Worm (Caenorhabditis elegans) whole organism, L1 larva: ENCODE results near the gene F59A1.6.

Experiments
- C34B4.2 ChIP-seq: sonication (generic microtip); optimal IDR thresholded peaks from 2 replicates; lab custom pipeline; 2017; ENCODE audit warnings: mild to moderate bottlenecking, missing genetic modification characterization, missing compliant biosample characterization
- Y116A8C.19 ChIP-seq: sonication (generic microtip); optimal IDR thresholded peaks from 2 replicates; lab custom pipeline; 2016; ENCODE audit warnings: missing compliant biosample characterization, missing genetic modification characterization, borderline replicate concordance
- alr-1 ChIP-seq: fragments of 200-800 bp; sonication (Bioruptor generic); optimal IDR thresholded peaks from 2 replicates; lab custom pipeline; 2018; ENCODE audit warnings: borderline replicate concordance, mild to moderate bottlenecking, missing genetic modification characterization, missing compliant biosample characterization
- aly-2 ChIP-seq: fragments of 150-350 bp; optimal IDR thresholded peaks from 2 replicates; lab custom pipeline; 2014; ENCODE audit warnings: missing biosample characterization, missing genetic modification characterization
- ama-1 ChIP-seq: fragments of 150-350 bp; optimal IDR thresholded peaks from 2 replicates; lab custom pipeline; 2014
- ceh-63 ChIP-seq: fragments of 200-800 bp; sonication (Bioruptor generic); optimal IDR thresholded peaks from 2 replicates; lab custom pipeline; 2018; ENCODE audit warnings: mild to moderate bottlenecking, missing genetic modification characterization, missing compliant biosample characterization
- ces-1 ChIP-seq: fragments of 150-350 bp; optimal IDR thresholded peaks from 2 replicates; lab custom pipeline; 2014; ENCODE audit warnings: missing biosample characterization, missing genetic modification reagents, missing genetic modification characterization
- dsc-1 ChIP-seq: sonication (generic microtip); optimal IDR thresholded peaks from 2 replicates; lab custom pipeline; 2016; ENCODE audit warnings: mild to moderate bottlenecking, missing genetic modification characterization, missing compliant biosample characterization
- efl-1 ChIP-seq, 4 experiments: fragments of 150-350 bp; optimal IDR thresholded peaks in 3 of 4; peaks in 1 of 4; 1 replicate in 1 of 4; 2 replicates in 3 of 4; lab custom pipeline; 2014; ENCODE audit warnings: missing biosample characterization in 2 of 4, missing genetic modification characterization in 2 of 4, missing genetic modification reagents in 2 of 4
- egl-13 ChIP-seq: sonication (generic microtip); optimal IDR thresholded peaks from 2 replicates; lab custom pipeline; 2016; ENCODE audit warnings: missing genotype, missing genetic modification reagents, missing genetic modification characterization, missing compliant biosample characterization
- egl-27 ChIP-seq, 2 experiments: fragments of 150-350 bp in 1 of 2; sonication (generic microtip); optimal IDR thresholded peaks; 3 replicates each; lab custom pipeline; 2017 to 2018; ENCODE audit warnings: missing biosample characterization in 2 of 2, missing genetic modification characterization in 2 of 2, missing genetic modification reagents in 2 of 2
- ets-5 ChIP-seq: fragments of 200-800 bp; sonication (Bioruptor generic); IDR thresholded peaks from 2 replicates; pipeline ENCODE4 v1.3.6; 2022; ENCODE audit warnings: missing genetic modification characterization, missing compliant biosample characterization
- fkh-4 ChIP-seq: sonication (generic microtip); optimal IDR thresholded peaks from 2 replicates; lab custom pipeline; 2016; ENCODE audit warnings: missing compliant biosample characterization, missing genetic modification characterization, borderline replicate concordance
- fos-1 ChIP-seq: fragments of 150-350 bp; optimal IDR thresholded peaks from 2 replicates; lab custom pipeline; 2014; ENCODE audit warnings: missing biosample characterization, missing genetic modification characterization
- lin-13 ChIP-seq: fragments of 150-350 bp; optimal IDR thresholded peaks from 2 replicates; lab custom pipeline; 2014; ENCODE audit warnings: missing biosample characterization, missing genetic modification reagents, missing genetic modification characterization
- lin-14 ChIP-seq: fragments of 200-800 bp; sonication (Bioruptor generic); optimal IDR thresholded peaks from 2 replicates; lab custom pipeline; 2018; ENCODE audit warnings: mild to moderate bottlenecking, missing genetic modification characterization, moderate library complexity, missing compliant biosample characterization
- lin-39 ChIP-seq: fragments of 150-350 bp; optimal IDR thresholded peaks from 2 replicates; lab custom pipeline; 2014; ENCODE audit warnings: missing biosample characterization, missing genetic modification reagents, missing genetic modification characterization
- lsy-2 ChIP-seq, 2 experiments: fragments of 150-350 bp; optimal IDR thresholded peaks; 2 replicates each; lab custom pipeline; 2014; ENCODE audit warnings: missing biosample characterization in 2 of 2, missing genetic modification characterization in 2 of 2
- mab-9 ChIP-seq: fragments of 200-800 bp; sonication (Bioruptor generic); IDR thresholded peaks from 2 replicates; pipeline ENCODE4 v1.3.6; 2022; ENCODE audit warnings: missing genetic modification reagents, missing genetic modification characterization, missing compliant biosample characterization
- mef-2 ChIP-seq: fragments of 150-350 bp; optimal IDR thresholded peaks from 2 replicates; lab custom pipeline; 2014; ENCODE audit warnings: missing biosample characterization, missing genetic modification characterization
- nhr-11 ChIP-seq: fragments of 150-350 bp; optimal IDR thresholded peaks from 2 replicates; lab custom pipeline; 2014; ENCODE audit warnings: missing biosample characterization, missing genetic modification characterization
- nhr-19 ChIP-seq: fragments of 200-800 bp; sonication (Bioruptor generic); conservative IDR thresholded peaks from 2 replicates; pipeline ENCODE4 v1.3.6; 2022; ENCODE audit warnings: missing genetic modification characterization, missing compliant biosample characterization
- nhr-20 ChIP-seq: sonication (generic microtip); optimal IDR thresholded peaks from 2 replicates; lab custom pipeline; 2016; ENCODE audit warnings: mild to moderate bottlenecking, missing genetic modification characterization, missing compliant biosample characterization
- nhr-28 ChIP-seq: fragments of 150-350 bp; optimal IDR thresholded peaks from 2 replicates; lab custom pipeline; 2014; ENCODE audit warnings: missing biosample characterization, missing genetic modification characterization
- nhr-71 ChIP-seq: sonication (generic microtip); optimal IDR thresholded peaks from 2 replicates; lab custom pipeline; 2016; ENCODE audit warnings: mild to moderate bottlenecking, missing genetic modification characterization, moderate library complexity, missing compliant biosample characterization
- nhr-84 ChIP-seq: sonication (generic microtip); optimal IDR thresholded peaks from 2 replicates; lab custom pipeline; 2017; ENCODE audit warnings: missing biosample characterization, missing genetic modification characterization
- pax-3 ChIP-seq: fragments of 200-800 bp; sonication (Bioruptor generic); optimal IDR thresholded peaks from 2 replicates; lab custom pipeline; 2018; ENCODE audit warnings: mild to moderate bottlenecking, missing genetic modification characterization, moderate library complexity, missing compliant biosample characterization
- pqm-1 ChIP-seq: sonication (generic microtip); optimal IDR thresholded peaks from 3 replicates; lab custom pipeline; 2017; ENCODE audit warnings: missing biosample characterization, missing genetic modification characterization
- rnt-1 ChIP-seq: sonication (generic microtip); optimal IDR thresholded peaks from 2 replicates; lab custom pipeline; 2016; ENCODE audit warnings: mild to moderate bottlenecking, missing genetic modification characterization, moderate library complexity, missing compliant biosample characterization
- snpc-4 ChIP-seq: fragments of 150-350 bp; optimal IDR thresholded peaks from 2 replicates; lab custom pipeline; 2014; ENCODE audit warnings: missing biosample characterization, missing genetic modification characterization
- snu-23 ChIP-seq: sonication (generic microtip); optimal IDR thresholded peaks from 2 replicates; lab custom pipeline; 2016; ENCODE audit warnings: missing genetic modification characterization, missing compliant biosample characterization
- sox-4 ChIP-seq: sonication (generic microtip); optimal IDR thresholded peaks from 2 replicates; lab custom pipeline; 2016; ENCODE audit warnings: missing genetic modification characterization, missing compliant biosample characterization
- sptf-1 ChIP-seq: fragments of 150-350 bp; optimal IDR thresholded peaks from 2 replicates; lab custom pipeline; 2014; ENCODE audit warnings: missing biosample characterization, missing genetic modification characterization
- tbx-2 ChIP-seq: sonication (generic microtip); optimal IDR thresholded peaks from 2 replicates; lab custom pipeline; 2016; ENCODE audit warnings: missing genetic modification characterization, missing compliant biosample characterization
- unc-62 ChIP-seq: fragments of 150-350 bp; optimal IDR thresholded peaks from 2 replicates; lab custom pipeline; 2014; ENCODE audit warnings: missing biosample characterization, missing genetic modification reagents, missing genetic modification characterization
- unc-86 ChIP-seq: sonication (generic microtip); optimal IDR thresholded peaks from 2 replicates; lab custom pipeline; 2016; ENCODE audit warnings: missing genetic modification characterization, missing compliant biosample characterization
- vab-15 ChIP-seq: sonication (generic microtip); optimal IDR thresholded peaks from 2 replicates; lab custom pipeline; 2017; ENCODE audit warnings: missing genotype, mild to moderate bottlenecking, missing genetic modification characterization, missing compliant biosample characterization
- xbp-1 ChIP-seq: sonication (generic microtip); optimal IDR thresholded peaks from 2 replicates; lab custom pipeline; 2016; ENCODE audit warnings: missing genetic modification characterization, missing compliant biosample characterization
- ztf-4 ChIP-seq: fragments of 150-350 bp; optimal IDR thresholded peaks from 2 replicates; lab custom pipeline; 2014; ENCODE audit warnings: missing biosample characterization, missing genetic modification characterization

F59A1.6 gene

DNA sequence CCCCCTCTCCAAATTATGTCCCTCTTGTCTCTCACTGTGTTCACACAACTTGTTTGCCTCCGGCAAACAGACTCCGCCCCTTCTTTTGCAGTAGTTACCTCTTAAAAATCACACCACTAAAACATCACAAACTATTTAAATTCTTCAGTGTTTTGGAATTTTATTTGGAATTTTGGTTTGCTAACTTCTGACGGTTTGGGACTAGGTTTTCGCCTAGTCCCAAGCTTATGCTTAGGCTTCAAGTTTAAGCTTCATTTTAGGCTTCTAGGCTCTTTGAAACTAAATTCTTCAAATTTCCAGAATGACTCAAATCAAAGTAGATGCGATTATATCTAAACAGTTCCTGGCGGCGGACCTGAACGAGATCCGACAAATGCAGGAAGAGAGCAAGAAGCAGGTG is 39.8 kb downstream of the F59A1.6 start, which contains the start of gene fat-5:
TSS of gene fat-5 (plus strand) at position 301 of the 400 bp plus-strand sequence.
- TF ChIP-seq ces-1 (no peak), unc-86 (tag; lab: Kevin White, UChicago) (no peak), egl-27 (tag; optimal IDR thresholded peaks at IDR 0.05; lab: Kevin White, UChicago) (no peak), xbp-1 (tag; lab: Kevin White, UChicago) (no peak), fos-1 (tag; lab: Kevin White, UChicago) (no peak), dsc-1 (tag; lab: Kevin White, UChicago) (no peak)

DNA sequence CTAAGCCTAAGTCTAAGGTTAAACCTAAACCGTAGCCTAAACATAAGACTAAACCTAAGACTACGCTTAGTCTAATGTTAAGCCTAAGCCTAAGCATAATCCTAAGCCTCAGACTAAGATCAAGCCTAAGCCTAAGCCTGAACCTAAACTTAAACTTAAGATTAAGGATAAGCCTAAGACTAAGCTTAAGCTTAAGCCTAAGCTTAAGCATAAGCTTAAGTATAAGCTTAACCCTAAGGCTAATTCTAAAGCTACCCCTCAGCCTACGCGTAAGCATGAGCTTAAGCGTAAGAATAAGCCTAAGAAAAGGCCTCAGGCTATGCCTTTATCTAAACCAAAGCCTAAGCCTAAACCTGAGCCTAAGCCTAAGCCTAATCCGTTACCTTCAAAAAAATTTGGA is 43.4 kb downstream of the F59A1.6 start:
- TF ChIP-seq mab-9 (no peak), pqm-1 (no peak), lin-39 (no peak), fkh-4 (tag; lab: Kevin White, UChicago) (no peak), ama-1 (lab: Kevin White, UChicago) (no peak), sptf-1 (tag; lab: Kevin White, UChicago) (no peak), egl-13 (tag; lab: Kevin White, UChicago) (no peak), aly-2 (tag; lab: Kevin White, UChicago) (no peak), mef-2 (tag; lab: Kevin White, UChicago) (no peak), alr-1 (tag; lab: Kevin White, UChicago) (no peak), sox-4 (tag; lab: Kevin White, UChicago) (no peak), ets-5 (GFP tag; lab: Robert Waterston, UW) (no peak), nhr-28 (no peak), snu-23 (GFP tag; lab: Kevin White, UChicago) (no peak), lin-13 (no peak), ceh-63 (no peak), ztf-4 (tag; lab: Kevin White, UChicago) (no peak), Y116A8C.19 (tag; lab: Kevin White, UChicago) (no peak), unc-62 (no peak), snpc-4 (no peak)

- TF ChIP-seq dsc-1 (tag; lab: Kevin White, UChicago) (no peak), nhr-71 (tag; lab: Kevin White, UChicago) (peak; percentile 70), lin-39 (peak; percentile 68), C34B4.2 (tag; lab: Kevin White, UChicago) (no peak), efl-1 (optimal IDR thresholded peaks at IDR 0.05; lab: Kevin White, UChicago) (no peak), efl-1 (GFP tag; optimal IDR thresholded peaks at IDR 0.05 in 1 of 2; lab: Kevin White, UChicago) (peak in 1 of 2 experiments; percentile 75), lin-14 (GFP tag; lab: Kevin White, UChicago) (peak; percentile 53), rnt-1 (tag; lab: Kevin White, UChicago) (peak; percentile 74), pax-3 (tag; lab: Kevin White, UChicago) (no peak), nhr-19 (peak; percentile 47), mef-2 (tag; lab: Kevin White, UChicago) (no peak), tbx-2 (tag; lab: Kevin White, UChicago) (peak; percentile 3), nhr-20 (tag; lab: Kevin White, UChicago) (peak; percentile 4), lsy-2 (tag; optimal IDR thresholded peaks at IDR 0.05; lab: Kevin White, UChicago) (peak in 1 of 2 experiments; percentile 32), vab-15 (tag; lab: Kevin White, UChicago) (peak; percentile 69), nhr-84 (tag; lab: Kevin White, UChicago) (no peak), nhr-11 (tag; lab: Kevin White, UChicago) (peak; percentile 33)
Observed at ce11 chrV:17728757-17729156, 43.8 kb downstream of the F59A1.6 start.
